Worm (Caenorhabditis elegans) whole organism, early embryonic: ENCODE measurements around the gene K12H6.6.

Experiments used
- ama-1 ChIP-seq: fragments of 150-350 bp; optimal IDR thresholded peaks from 2 replicates; lab custom pipeline; 2014
- hmg-4 ChIP-seq: fragments of 200-800 bp; sonication (Bioruptor generic); optimal IDR thresholded peaks from 2 replicates; lab custom pipeline; 2018; ENCODE audit warnings: mild to moderate bottlenecking, missing genetic modification characterization, missing compliant biosample characterization

DNA sequence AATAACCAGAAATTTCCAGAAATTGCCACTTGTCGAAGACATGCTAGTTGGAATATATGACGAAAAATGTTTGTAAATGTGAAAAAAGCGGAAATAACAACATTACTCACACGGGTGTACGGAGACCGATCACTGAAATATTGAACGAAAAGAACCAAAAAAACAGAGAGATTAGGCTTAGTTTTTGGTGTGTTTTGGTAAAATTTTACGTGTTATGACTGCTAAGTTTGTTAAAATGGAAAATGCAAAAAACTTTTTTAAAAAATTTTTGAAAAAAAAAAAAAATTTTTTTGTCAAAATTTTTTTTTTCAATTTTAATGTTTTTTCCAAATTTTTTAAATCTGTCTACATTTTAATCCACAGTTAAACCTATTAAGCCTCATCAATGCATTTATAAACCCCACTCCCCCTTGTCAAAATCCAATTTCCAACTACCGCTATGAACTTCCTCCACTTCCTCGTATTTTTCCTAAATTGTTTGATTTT is 8.6 kb downstream of the K12H6.6 start, which contains the start of the genes fut-4 and K12H6.10:
- TF ChIP-seq hmg-4 (GFP tag; lab: Kevin White, UChicago): no peak
- TF ChIP-seq ama-1 (lab: Kevin White, UChicago): no peak
